Fruit fly (Drosophila melanogaster) whole organism: Measurements from ENCODE around the gene Gnpnat.

Experiments used
- CG8478 ChIP-seq: fragments of >200 bp; optimal IDR thresholded peaks from 2 replicates; lab custom pipeline; 2018; ENCODE audit warnings: inconsistent platforms
- Dll ChIP-seq: fragments of >200 bp; optimal IDR thresholded peaks from 2 replicates; lab custom pipeline; 2017
- EcR ChIP-seq, 2 experiments: fragments of >200 bp; optimal IDR thresholded peaks; 2 replicates each; lab custom pipeline; 2017; ENCODE audit warnings: missing biosample characterization in 2 of 2, missing genetic modification characterization in 2 of 2, missing genetic modification reagents in 2 of 2
- pan ChIP-seq: fragments of >200 bp; optimal IDR thresholded peaks from 2 replicates; lab custom pipeline; 2017
- psq ChIP-seq: fragments of >200 bp; optimal IDR thresholded peaks from 2 replicates; lab custom pipeline; 2017
- usp ChIP-seq: fragments of >200 bp; optimal IDR thresholded peaks from 2 replicates; lab custom pipeline; 2017; ENCODE audit warnings: missing biosample characterization, missing genetic modification characterization, mixed read lengths

The Gnpnat gene

DNA sequence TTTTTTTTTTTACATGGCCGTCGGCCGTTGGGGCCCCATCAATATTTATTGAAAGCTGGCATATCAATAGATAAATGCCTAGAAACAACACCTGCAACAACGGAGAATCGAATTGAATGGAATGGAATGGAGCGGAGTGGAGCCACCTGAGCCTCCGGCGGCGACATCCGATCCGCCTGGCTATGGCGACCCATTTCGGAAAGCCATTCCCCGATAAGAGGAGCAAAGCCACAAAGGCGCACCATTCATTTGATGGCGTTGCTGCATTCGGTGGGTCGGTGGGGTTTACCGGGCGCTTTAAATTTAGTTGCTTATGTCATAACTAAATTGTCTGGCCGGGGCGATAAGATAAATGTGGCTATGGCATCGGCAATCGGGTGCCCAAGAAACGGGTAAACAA, 43.8 kb downstream of the Gnpnat start:
- no peak for TF ChIP-seq psq (lab: Kevin White, UChicago)
- no peak for TF ChIP-seq usp (GFP tag; lab: Kevin White, UChicago)
- TF ChIP-seq EcR (GFP tag; optimal IDR thresholded peaks at IDR 0.05; lab: Kevin White, UChicago): no peak
- TF ChIP-seq Dll (lab: Kevin White, UChicago): no peak
- no peak for TF ChIP-seq pan (lab: Kevin White, UChicago)
- no peak for TF ChIP-seq CG8478 (lab: Kevin White, UChicago)

DNA sequence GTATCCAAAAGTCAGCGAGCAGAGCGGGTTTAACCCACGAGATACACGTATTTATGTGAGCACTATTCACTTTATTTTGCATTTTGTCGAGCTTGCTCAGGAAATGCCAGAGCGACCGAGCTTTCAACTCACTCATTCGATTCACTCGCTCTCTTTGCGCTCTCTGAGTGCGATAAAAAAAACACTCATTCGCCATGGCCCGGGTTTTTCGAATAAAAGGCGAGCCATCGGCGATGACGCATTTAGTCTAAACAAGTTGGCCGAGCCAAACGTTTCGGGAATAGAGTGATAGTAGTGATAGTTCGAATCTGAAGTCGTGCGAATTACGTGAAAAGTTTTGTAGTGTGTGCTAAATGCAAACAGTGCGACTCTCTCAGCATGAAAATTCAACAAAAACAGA, 44.3 kb downstream of the Gnpnat start:
- TF ChIP-seq psq (lab: Kevin White, UChicago): no peak
- peak; percentile 75 for TF ChIP-seq Dll (lab: Kevin White, UChicago)

DNA sequence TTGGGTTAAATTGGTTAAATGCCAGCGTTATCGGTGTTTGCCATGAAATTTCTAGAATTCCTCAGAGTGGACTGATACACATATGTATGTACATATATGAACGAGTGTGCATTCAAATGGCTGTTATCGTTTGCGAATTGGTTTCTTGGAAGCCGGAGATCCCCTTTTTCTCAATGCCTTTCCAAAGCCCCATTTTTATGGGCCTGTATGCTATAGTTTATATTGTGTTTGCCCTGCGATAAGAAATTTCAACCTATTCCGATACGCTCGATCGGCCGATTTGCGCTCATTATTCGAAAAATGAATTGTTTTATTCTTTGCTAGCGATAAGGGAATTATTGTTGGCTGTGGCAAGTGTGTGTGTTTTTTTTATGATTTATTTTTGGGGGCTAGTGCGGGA, 45.1 kb downstream of the Gnpnat start:
- TF ChIP-seq Dll (lab: Kevin White, UChicago) (no peak), psq (lab: Kevin White, UChicago) (no peak), EcR (GFP tag; optimal IDR thresholded peaks at IDR 0.05; lab: Kevin White, UChicago) (no peak), pan (lab: Kevin White, UChicago) (no peak), usp (GFP tag; lab: Kevin White, UChicago) (no peak), CG8478 (lab: Kevin White, UChicago) (no peak)

DNA sequence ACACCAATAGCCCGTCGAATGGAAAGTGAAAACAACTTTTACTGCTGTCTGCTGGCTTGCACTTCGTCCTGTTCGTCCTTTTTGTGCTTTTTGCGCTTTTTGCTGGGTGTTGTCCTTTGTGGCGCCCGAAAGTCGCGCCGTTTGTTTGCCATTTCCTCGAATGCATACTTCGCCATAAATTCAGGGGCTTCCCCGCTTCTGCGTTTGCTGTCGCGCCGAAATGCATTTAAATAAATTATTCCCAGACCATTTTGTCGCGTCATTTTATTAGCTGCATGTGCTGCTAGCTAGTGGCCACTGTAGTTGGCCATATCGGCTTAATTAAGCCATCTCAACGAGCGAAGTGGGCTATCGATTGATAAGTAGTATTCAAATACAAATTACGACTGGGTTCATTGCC, 47.2 kb downstream of the Gnpnat start:
- TF ChIP-seq usp (GFP tag; lab: Kevin White, UChicago): no peak
- no peak for TF ChIP-seq psq (lab: Kevin White, UChicago)
- TF ChIP-seq CG8478 (lab: Kevin White, UChicago): no peak
- TF ChIP-seq Dll (lab: Kevin White, UChicago): no peak
- no peak for TF ChIP-seq pan (lab: Kevin White, UChicago)
- no peak for TF ChIP-seq EcR (GFP tag; optimal IDR thresholded peaks at IDR 0.05; lab: Kevin White, UChicago)

DNA sequence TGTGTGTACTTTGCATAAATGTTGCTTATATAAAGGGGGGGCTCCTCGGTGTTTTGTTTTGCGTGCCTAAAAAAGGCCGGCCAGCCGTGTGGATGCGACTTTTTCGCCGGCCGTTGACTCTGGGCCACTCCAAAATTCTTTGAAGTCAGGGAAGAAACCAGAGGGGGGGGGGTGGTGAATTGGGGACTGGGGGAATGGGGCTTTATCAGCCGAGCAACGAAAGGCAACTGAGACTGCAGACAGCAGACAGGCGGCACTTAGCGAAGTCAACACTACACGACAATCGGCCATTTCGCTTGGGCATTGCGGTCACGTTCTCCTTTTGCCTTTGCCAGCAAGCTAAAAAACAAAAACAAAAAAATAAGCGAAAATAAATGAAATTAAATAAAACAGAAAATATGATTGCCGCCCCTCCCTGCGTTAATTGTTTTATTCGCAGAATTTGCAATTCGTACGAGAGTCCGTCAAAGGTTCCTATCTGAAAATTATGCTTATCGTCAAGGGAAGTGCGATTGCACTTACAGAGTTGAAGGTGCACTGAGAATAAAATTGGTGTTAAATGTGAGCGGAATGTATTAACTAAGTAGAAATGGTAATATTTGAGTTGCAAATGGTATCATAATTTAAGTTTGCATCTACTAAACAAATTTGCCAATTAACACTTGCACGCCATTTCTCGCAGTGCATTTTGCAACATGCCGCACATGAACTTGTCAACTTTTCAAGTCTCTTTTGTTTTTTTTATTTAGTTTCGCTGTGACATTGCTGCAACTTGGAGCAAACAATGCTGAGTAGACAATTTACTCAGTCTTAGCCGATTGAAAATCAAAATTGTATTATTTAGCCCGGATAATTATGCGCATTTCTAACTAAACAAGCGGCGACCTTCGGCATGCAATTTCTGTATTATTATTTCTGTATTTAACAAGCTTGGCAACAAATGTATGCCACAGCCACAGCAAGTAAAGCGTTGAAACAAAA, 48.2 kb downstream of the Gnpnat start:
- no peak for TF ChIP-seq usp (GFP tag; lab: Kevin White, UChicago)
- no peak for TF ChIP-seq pan (lab: Kevin White, UChicago)
- TF ChIP-seq CG8478 (lab: Kevin White, UChicago): no peak
- no peak for TF ChIP-seq EcR (GFP tag; optimal IDR thresholded peaks at IDR 0.05; lab: Kevin White, UChicago)

DNA sequence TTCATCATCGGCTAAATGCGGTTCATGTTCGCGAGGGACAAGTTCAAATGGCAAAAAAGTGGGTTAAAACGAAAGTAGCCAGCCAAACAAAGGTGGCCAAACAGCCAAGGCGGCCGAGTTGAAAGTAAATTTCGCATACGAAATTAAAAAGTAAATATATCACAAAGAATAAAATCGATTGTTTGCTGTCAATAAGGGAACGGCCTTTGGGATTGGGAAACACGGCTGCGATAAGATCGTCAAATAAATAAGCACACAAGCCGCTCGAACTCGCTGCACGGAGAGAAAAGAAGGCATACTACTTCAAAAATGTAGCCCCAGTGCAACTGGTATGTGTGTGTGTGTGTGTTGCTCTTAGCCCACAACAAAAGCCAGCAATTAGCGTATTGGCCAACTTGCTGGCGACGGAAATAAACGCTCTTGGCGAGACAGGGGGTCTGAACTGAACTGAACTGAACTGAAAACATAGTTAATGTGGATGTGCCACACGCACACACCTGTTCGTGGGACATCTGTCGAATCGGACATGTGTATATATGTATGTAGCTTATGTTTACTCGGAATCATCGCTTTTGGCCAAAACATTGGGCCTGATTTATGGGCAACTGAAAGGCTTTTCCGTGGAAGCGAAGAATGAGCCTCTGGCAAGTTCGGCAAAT, 49.9 kb downstream of the Gnpnat start:
- no peak for TF ChIP-seq EcR (GFP tag; optimal IDR thresholded peaks at IDR 0.05; lab: Kevin White, UChicago)
- TF ChIP-seq psq (lab: Kevin White, UChicago): no peak
- no peak for TF ChIP-seq usp (GFP tag; lab: Kevin White, UChicago)
- no peak for TF ChIP-seq CG8478 (lab: Kevin White, UChicago)
- TF ChIP-seq Dll (lab: Kevin White, UChicago): no peak
- TF ChIP-seq pan (lab: Kevin White, UChicago): no peak

DNA sequence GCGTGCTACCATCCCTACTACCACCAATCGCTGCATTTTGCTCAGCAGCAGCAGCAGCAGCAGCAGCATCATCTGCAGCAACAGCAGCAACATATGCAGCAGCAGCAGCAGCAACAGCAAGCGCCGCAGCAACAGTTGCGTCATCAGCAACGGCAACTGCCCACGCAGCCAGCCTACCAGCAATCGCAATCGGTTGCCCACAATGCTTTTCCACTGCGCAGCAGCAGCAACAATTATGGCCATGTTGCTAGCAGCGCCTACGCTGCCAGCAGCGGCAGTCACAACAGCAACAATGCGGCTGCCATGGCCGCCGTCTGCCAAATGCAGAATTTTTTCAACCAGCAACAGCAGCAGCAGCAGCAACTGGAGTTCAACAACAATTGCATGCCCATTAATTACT, 52.1 kb downstream of the Gnpnat start:
- no peak for TF ChIP-seq EcR (GFP tag; optimal IDR thresholded peaks at IDR 0.05; lab: Kevin White, UChicago)
- no peak for TF ChIP-seq psq (lab: Kevin White, UChicago)
- no peak for TF ChIP-seq Dll (lab: Kevin White, UChicago)
- TF ChIP-seq CG8478 (lab: Kevin White, UChicago): no peak
- TF ChIP-seq usp (GFP tag; lab: Kevin White, UChicago): no peak
